Fruit fly (Drosophila melanogaster) whole organism, embryonic: ENCODE data around the gene CG13850.

ENCODE experiments used
- Adf1 ChIP-seq: fragments of 200-800 bp; sonication (Bioruptor generic); IDR thresholded peaks from 2 replicates; pipeline ENCODE4 v1.3.6; 2022; ENCODE audit warnings: missing biosample characterization, missing genetic modification characterization
- Antp ChIP-seq: fragments of 200-800 bp; sonication (Bioruptor generic); optimal IDR thresholded peaks from 3 replicates; lab custom pipeline; 2016; ENCODE audit warnings: missing biosample characterization, missing genetic modification characterization
- B-H2 ChIP-seq: fragments of 200-800 bp; sonication (Bioruptor generic); optimal IDR thresholded peaks from 2 replicates; lab custom pipeline; 2018; ENCODE audit warnings: missing biosample characterization, mild to moderate bottlenecking, missing genetic modification characterization
- Bgb ChIP-seq: fragments of 200-800 bp; sonication (Bioruptor generic); IDR thresholded peaks from 2 replicates; pipeline ENCODE4 v1.3.6; 2022; ENCODE audit warnings: missing biosample characterization, missing genetic modification characterization; ENCODE audit not compliant: partially characterized antibody
- CG12299 ChIP-seq: fragments of 200-800 bp; sonication (Bioruptor generic); optimal IDR thresholded peaks from 2 replicates; lab custom pipeline; 2018; ENCODE audit warnings: missing biosample characterization, mild to moderate bottlenecking, missing genetic modification characterization
- CG12659 ChIP-seq: fragments of 200-800 bp; sonication (Bioruptor generic); optimal IDR thresholded peaks from 3 replicates; lab custom pipeline; 2017; ENCODE audit warnings: mild to moderate bottlenecking, missing biosample characterization, missing genetic modification reagents, missing genetic modification characterization
- CG14050 ChIP-seq: fragments of 200-800 bp; sonication (Bioruptor generic); IDR thresholded peaks from 3 replicates; pipeline ENCODE4 v1.3.6; 2022; ENCODE audit warnings: missing biosample characterization, missing genetic modification characterization
- CG15011 ChIP-seq: fragments of 200-800 bp; sonication (Bioruptor generic); optimal IDR thresholded peaks from 3 replicates; lab custom pipeline; 2018; ENCODE audit warnings: missing biosample characterization, mild to moderate bottlenecking, missing genetic modification characterization
- CG1603 ChIP-seq: fragments of 200-800 bp; sonication (Bioruptor generic); optimal IDR thresholded peaks from 2 replicates; lab custom pipeline; 2019; ENCODE audit warnings: missing biosample characterization, mild to moderate bottlenecking, missing genetic modification characterization, moderate library complexity
- CG17359 ChIP-seq: fragments of 200-800 bp; sonication (Bioruptor generic); optimal IDR thresholded peaks from 3 replicates; lab custom pipeline; 2018; ENCODE audit warnings: missing biosample characterization, mild to moderate bottlenecking, missing genetic modification characterization, moderate library complexity
- CG2875 ChIP-seq: fragments of 200-800 bp; sonication (Bioruptor generic); optimal IDR thresholded peaks from 2 replicates; lab custom pipeline; 2017; ENCODE audit warnings: missing biosample characterization, mild to moderate bottlenecking, missing genetic modification characterization, missing genetic modification reagents
- CG3726 ChIP-seq: fragments of 200-800 bp; sonication (Bioruptor generic); IDR thresholded peaks from 3 replicates; pipeline ENCODE4, ENCODE4 v1.3.6; 2022; ENCODE audit warnings: missing biosample characterization, missing genetic modification characterization
- CG3995 ChIP-seq: fragments of 200-800 bp; sonication (Bioruptor generic); optimal IDR thresholded peaks from 3 replicates; lab custom pipeline; 2016; ENCODE audit warnings: missing biosample characterization, missing genetic modification characterization
- CG7556 ChIP-seq: fragments of 200-800 bp; sonication (Bioruptor generic); optimal IDR thresholded peaks from 2 replicates; lab custom pipeline; 2017; ENCODE audit warnings: missing biosample characterization, mild to moderate bottlenecking, missing genetic modification characterization
- CG9727 ChIP-seq: fragments of 200-800 bp; sonication (Bioruptor generic); optimal IDR thresholded peaks from 3 replicates; lab custom pipeline; 2017; ENCODE audit warnings: missing biosample characterization, mild to moderate bottlenecking, missing genetic modification characterization
- Camta ChIP-seq: fragments of 200-800 bp; sonication (Bioruptor generic); optimal IDR thresholded peaks from 2 replicates; lab custom pipeline; 2016; ENCODE audit warnings: missing biosample characterization, missing genetic modification characterization
- Dbx ChIP-seq: fragments of 200-800 bp; sonication (Bioruptor generic); IDR thresholded peaks from 3 replicates; pipeline ENCODE4 v1.3.6; 2022; ENCODE audit warnings: missing biosample characterization, missing genetic modification characterization
- Dip3 ChIP-seq: fragments of 200-800 bp; sonication (Bioruptor generic); optimal IDR thresholded peaks from 3 replicates; lab custom pipeline; 2016; ENCODE audit warnings: missing biosample characterization, missing genetic modification characterization
- Fer1 ChIP-seq: fragments of 200-800 bp; sonication (Bioruptor generic); optimal IDR thresholded peaks from 2 replicates; lab custom pipeline; 2017; ENCODE audit warnings: missing biosample characterization, mild to moderate bottlenecking, missing genetic modification characterization
- H15 ChIP-seq: fragments of 200-800 bp; sonication (Bioruptor generic); IDR thresholded peaks from 3 replicates; pipeline ENCODE4 v1.3.6; 2022; ENCODE audit warnings: missing biosample characterization, missing genetic modification characterization
- Kr ChIP-seq: fragments of 200-800 bp; sonication (Bioruptor generic); optimal IDR thresholded peaks from 2 replicates; lab custom pipeline; 2017; ENCODE audit warnings: missing biosample characterization, mild to moderate bottlenecking, missing genetic modification characterization
- Lpt ChIP-seq: fragments of >200 bp; optimal IDR thresholded peaks from 2 replicates; lab custom pipeline; 2018; ENCODE audit warnings: missing biosample characterization, missing genetic modification characterization
- MESR4 ChIP-seq: fragments of 200-800 bp; sonication (Bioruptor generic); optimal IDR thresholded peaks from 2 replicates; lab custom pipeline; 2018; ENCODE audit warnings: missing biosample characterization, mild to moderate bottlenecking, missing genetic modification characterization, moderate library complexity
- Nf-YA ChIP-seq: fragments of 200-800 bp; sonication (Bioruptor generic); IDR thresholded peaks from 2 replicates; pipeline ENCODE4 v1.3.6; 2022; ENCODE audit warnings: missing biosample characterization, missing genetic modification characterization
- Rx ChIP-seq: fragments of 200-800 bp; sonication (Bioruptor generic); IDR thresholded peaks from 2 replicates; pipeline ENCODE4 v1.3.6; 2022; ENCODE audit warnings: missing biosample characterization, missing genetic modification characterization
- Scr ChIP-seq: fragments of 200-800 bp; sonication (Bioruptor generic); IDR thresholded peaks from 2 replicates; pipeline ENCODE4 v1.3.6; 2022; ENCODE audit warnings: missing biosample characterization, missing genetic modification characterization; ENCODE audit not compliant: partially characterized antibody
- ab ChIP-seq: fragments of 200-800 bp; sonication (Bioruptor generic); optimal IDR thresholded peaks from 2 replicates; lab custom pipeline; 2016; ENCODE audit warnings: missing biosample characterization, missing genetic modification characterization
- bbx ChIP-seq: fragments of 200-800 bp; sonication (Bioruptor generic); IDR thresholded peaks from 2 replicates; pipeline ENCODE4 v1.3.6; 2022; ENCODE audit warnings: missing biosample characterization, missing genetic modification characterization; ENCODE audit not compliant: partially characterized antibody
- cato ChIP-seq: fragments of 200-800 bp; sonication (Bioruptor generic); optimal IDR thresholded peaks from 2 replicates; lab custom pipeline; 2016; ENCODE audit warnings: missing biosample characterization, missing genetic modification characterization, borderline replicate concordance
- chif ChIP-seq, 2 experiments: fragments of 200-800 bp; sonication (Bioruptor generic); optimal IDR thresholded peaks; 3 replicates each; lab custom pipeline; 2016; ENCODE audit warnings: missing biosample characterization in 2 of 2, missing genetic modification characterization in 2 of 2
- chn ChIP-seq: fragments of 200-800 bp; sonication (Bioruptor generic); optimal IDR thresholded peaks from 2 replicates; lab custom pipeline; 2016; ENCODE audit warnings: missing biosample characterization, missing genetic modification characterization
- danr ChIP-seq: fragments of 200-800 bp; sonication (Bioruptor generic); IDR thresholded peaks from 2 replicates; pipeline ENCODE4 v1.3.6; 2022; ENCODE audit warnings: missing biosample characterization, missing genetic modification characterization
- dm ChIP-seq: fragments of 200-800 bp; sonication (Bioruptor generic); optimal IDR thresholded peaks from 3 replicates; lab custom pipeline; 2016; ENCODE audit warnings: missing biosample characterization, missing genetic modification characterization
- dmrt99B ChIP-seq: fragments of 200-800 bp; sonication (Bioruptor generic); optimal IDR thresholded peaks from 2 replicates; lab custom pipeline; 2018; ENCODE audit warnings: missing biosample characterization, mild to moderate bottlenecking, missing genetic modification characterization, moderate library complexity
- dpn ChIP-seq, 2 experiments: fragments of 200-800 bp; sonication (Bioruptor generic); optimal IDR thresholded peaks; 3 replicates each; lab custom pipeline; 2016; ENCODE audit warnings: missing biosample characterization in 2 of 2, missing genetic modification characterization in 2 of 2
- exex ChIP-seq: fragments of 200-800 bp; sonication (Bioruptor generic); optimal IDR thresholded peaks from 4 replicates; lab custom pipeline; 2018; ENCODE audit warnings: missing biosample characterization, mild to moderate bottlenecking, missing genetic modification characterization, moderate library complexity
- fd102C ChIP-seq: fragments of 200-800 bp; sonication (Bioruptor generic); optimal IDR thresholded peaks from 2 replicates; lab custom pipeline; 2018; ENCODE audit warnings: missing biosample characterization, mild to moderate bottlenecking, missing genetic modification characterization, moderate library complexity
- fru ChIP-seq: fragments of >200 bp; optimal IDR thresholded peaks from 2 replicates; lab custom pipeline; 2017
- h ChIP-seq: fragments of >200 bp; optimal IDR thresholded peaks from 2 replicates; lab custom pipeline; 2017
- her ChIP-seq: fragments of 200-800 bp; sonication (Bioruptor generic); optimal IDR thresholded peaks from 2 replicates; lab custom pipeline; 2016; ENCODE audit warnings: missing biosample characterization, missing genetic modification characterization
- hkb ChIP-seq, 2 experiments: fragments of 200-800 bp in 1 of 2; fragments of >200 bp in 1 of 2; sonication (Bioruptor generic) in 1 of 2; IDR thresholded peaks in 1 of 2; optimal IDR thresholded peaks in 1 of 2; 2 replicates each; pipeline versions ENCODE4 v1.3.6 to Lab custom; 2017 to 2022; ENCODE audit warnings: missing biosample characterization in 1 of 2, missing genetic modification characterization in 1 of 2
- mam ChIP-seq: fragments of 200-800 bp; sonication (Bioruptor generic); optimal IDR thresholded peaks from 3 replicates; lab custom pipeline; 2016; ENCODE audit warnings: missing biosample characterization, missing genetic modification characterization
- nmo ChIP-seq: fragments of 200-800 bp; sonication (Bioruptor generic); optimal IDR thresholded peaks from 2 replicates; lab custom pipeline; 2018; ENCODE audit warnings: missing biosample characterization, mild to moderate bottlenecking, missing genetic modification characterization, moderate library complexity
- psq ChIP-seq: fragments of 200-800 bp; sonication (Bioruptor generic); optimal IDR thresholded peaks from 2 replicates; lab custom pipeline; 2017; ENCODE audit warnings: missing biosample characterization, missing genetic modification characterization
- shn ChIP-seq: fragments of 200-800 bp; sonication (Bioruptor generic); optimal IDR thresholded peaks from 3 replicates; lab custom pipeline; 2016; ENCODE audit warnings: missing biosample characterization, missing genetic modification characterization
- slou ChIP-seq: fragments of 200-800 bp; sonication (Bioruptor generic); optimal IDR thresholded peaks from 3 replicates; lab custom pipeline; 2016; ENCODE audit warnings: missing biosample characterization, missing genetic modification characterization
- sr ChIP-seq: fragments of 200-800 bp; sonication (Bioruptor generic); IDR thresholded peaks from 3 replicates; pipeline ENCODE4 v1.3.6; 2022; ENCODE audit warnings: missing biosample characterization, missing genetic modification characterization
- tna ChIP-seq: fragments of 200-800 bp; sonication (Bioruptor generic); IDR thresholded peaks from 2 replicates; pipeline ENCODE4 v1.3.6; 2022; ENCODE audit warnings: missing biosample characterization, missing genetic modification characterization; ENCODE audit not compliant: partially characterized antibody
- unc-4 ChIP-seq: fragments of 200-800 bp; sonication (Bioruptor generic); IDR thresholded peaks from 2 replicates; pipeline ENCODE4 v1.3.6; 2022; ENCODE audit warnings: missing biosample characterization, missing genetic modification characterization; ENCODE audit not compliant: partially characterized antibody
- vvl ChIP-seq: fragments of 200-800 bp; sonication (Bioruptor generic); IDR thresholded peaks from 2 replicates; pipeline ENCODE4 v1.3.6; 2022; ENCODE audit warnings: missing biosample characterization, missing genetic modification characterization
- z ChIP-seq: fragments of 200-800 bp; sonication (Bioruptor generic); IDR thresholded peaks from 3 replicates; pipeline ENCODE4 v1.3.6; 2022; ENCODE audit warnings: missing biosample characterization, missing genetic modification characterization

The CG13850 gene

DNA sequence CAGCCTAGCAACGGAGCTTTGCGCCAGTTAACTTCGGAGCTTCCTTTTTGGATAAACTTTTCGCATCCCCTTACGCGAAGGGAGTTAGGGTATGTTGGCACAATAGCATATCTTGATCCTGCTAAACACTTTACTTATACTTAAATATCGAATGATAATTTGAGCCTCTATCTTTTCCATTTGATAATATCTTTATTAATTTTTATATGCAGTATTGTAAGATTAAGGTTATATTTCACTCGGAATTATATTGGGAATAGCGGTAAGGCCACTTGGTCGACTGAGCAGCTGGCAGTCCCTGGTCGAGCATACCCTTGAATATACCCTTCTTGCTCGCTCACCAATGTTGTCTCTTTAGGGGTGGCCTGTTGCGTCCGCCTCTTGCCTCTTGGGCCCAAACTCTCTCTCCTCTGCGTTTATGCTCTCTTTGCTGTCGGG is 41.9 kb downstream of the CG13850 start (continued):
- TF ChIP-seq mam (GFP tag; lab: Kevin White, UChicago) (peak; percentile 71), cato (GFP tag; lab: Kevin White, UChicago) (no peak), hkb (optimal IDR thresholded peaks at IDR 0.05; lab: Kevin White, UChicago) (no peak), hkb (GFP tag; IDR thresholded peaks at IDR 0.05; lab: Robert Waterston, UW) (peak; percentile 70), CG17359 (tag; lab: Kevin White, UChicago) (peak; percentile 50), ab (no peak), CG14050 (GFP tag; lab: Robert Waterston, UW) (peak; percentile 78), dpn (GFP tag; optimal IDR thresholded peaks at IDR 0.05; lab: Kevin White, UChicago) (peak; percentile 47 to 78), chif (GFP tag; optimal IDR thresholded peaks at IDR 0.05; lab: Kevin White, UChicago) (peak in 1 of 2 experiments; percentile 13), nmo (peak; percentile 64), Kr (GFP tag; lab: Kevin White, UChicago) (no peak), dm (no peak), CG3995 (no peak), her (GFP tag; lab: Kevin White, UChicago) (no peak), Scr (GFP tag; lab: Robert Waterston, UW) (no peak), Nf-YA (peak; percentile 44; the same call in 1 of the 2 replicates), CG3726 (GFP tag; lab: Robert Waterston, UW) (peak; percentile 69; the same call in 2 of the 3 replicates), z (GFP tag; lab: Robert Waterston, UW) (no peak), CG9727 (GFP tag; lab: Kevin White, UChicago) (peak; percentile 74), unc-4 (GFP tag; lab: Robert Waterston, UW) (no peak), MESR4 (GFP tag; lab: Kevin White, UChicago) (no peak), Camta (GFP tag; lab: Kevin White, UChicago) (peak; percentile 61), danr (no peak), bbx (GFP tag; lab: Robert Waterston, UW) (no peak), sr (GFP tag; lab: Robert Waterston, UW) (no peak), Bgb (GFP tag; lab: Robert Waterston, UW) (no peak), fd102C (GFP tag; lab: Kevin White, UChicago) (no peak), tna (GFP tag; lab: Robert Waterston, UW) (no peak), slou (GFP tag; lab: Kevin White, UChicago) (peak; percentile 45), dmrt99B (tag; lab: Kevin White, UChicago) (peak; percentile 82), h (lab: Kevin White, UChicago) (no peak), H15 (GFP tag; lab: Robert Waterston, UW) (peak; percentile 29; the same call in 1 of the 3 replicates), chn (peak; percentile 32), CG2875 (GFP tag; lab: Kevin White, UChicago) (no peak), CG15011 (GFP tag; lab: Kevin White, UChicago) (peak; percentile 57), shn (GFP tag; lab: Kevin White, UChicago) (no peak), CG12659 (GFP tag; lab: Kevin White, UChicago) (peak; percentile 59), fru (lab: Kevin White, UChicago) (no peak), Adf1 (GFP tag; lab: Robert Waterston, UW) (peak; percentile 61), Dip3 (no peak), Dbx (GFP tag; lab: Robert Waterston, UW) (peak; percentile 82), B-H2 (GFP tag; lab: Kevin White, UChicago) (peak; percentile 36), Rx (peak; percentile 47; the same call in 1 of the 2 replicates), Antp (peak; percentile 12), CG1603 (tag; lab: Kevin White, UChicago) (peak; percentile 34), Lpt (GFP tag; lab: Kevin White, UChicago) (no peak), CG12299 (tag; lab: Kevin White, UChicago) (peak; percentile 31), CG7556 (GFP tag; lab: Kevin White, UChicago) (peak; percentile 80), exex (tag; lab: Kevin White, UChicago) (no peak), psq (GFP tag; lab: Kevin White, UChicago) (no peak), Fer1 (peak; percentile 74), vvl (GFP tag; lab: Robert Waterston, UW) (peak; percentile 72)
